Worm (Caenorhabditis elegans) whole organism, early embryonic: ENCODE results near the gene T10H4.13.

Experiments used
- ama-1 ChIP-seq: fragments of 150-350 bp; optimal IDR thresholded peaks from 2 replicates; lab custom pipeline; 2014
- ets-7 ChIP-seq: sonication (generic microtip); optimal IDR thresholded peaks from 2 replicates; lab custom pipeline; 2016; ENCODE audit warnings: missing genotype, missing genetic modification characterization, missing compliant biosample characterization
- flt-1 ChIP-seq: fragments of 200-800 bp; sonication (Bioruptor generic); IDR thresholded peaks from 2 replicates; pipeline ENCODE4 v1.3.6; 2022; ENCODE audit warnings: missing genetic modification characterization, missing compliant biosample characterization
- hmbx-1 ChIP-seq: sonication (generic microtip); optimal IDR thresholded peaks from 2 replicates; lab custom pipeline; 2016; ENCODE audit warnings: mild to moderate bottlenecking, missing genetic modification characterization, missing compliant biosample characterization
- hnd-1 ChIP-seq: sonication (generic microtip); optimal IDR thresholded peaks from 2 replicates; lab custom pipeline; 2016; ENCODE audit warnings: missing genetic modification characterization, missing compliant biosample characterization
- pes-1 ChIP-seq: fragments of 200-800 bp; sonication (Bioruptor generic); IDR thresholded peaks from 2 replicates; pipeline ENCODE4 v1.3.6; 2022; ENCODE audit warnings: missing genetic modification reagents, missing genetic modification characterization, missing compliant biosample characterization
- scrt-1 ChIP-seq: fragments of 200-800 bp; sonication (Bioruptor generic); IDR thresholded peaks from 2 replicates; pipeline ENCODE4 v1.3.6; 2022; ENCODE audit warnings: missing genetic modification characterization, missing compliant biosample characterization
- sea-1 ChIP-seq: fragments of 200-800 bp; sonication (Bioruptor generic); conservative IDR thresholded peaks from 2 replicates; pipeline ENCODE4 v1.3.6; 2022; ENCODE audit warnings: missing genetic modification characterization, missing compliant biosample characterization

DNA sequence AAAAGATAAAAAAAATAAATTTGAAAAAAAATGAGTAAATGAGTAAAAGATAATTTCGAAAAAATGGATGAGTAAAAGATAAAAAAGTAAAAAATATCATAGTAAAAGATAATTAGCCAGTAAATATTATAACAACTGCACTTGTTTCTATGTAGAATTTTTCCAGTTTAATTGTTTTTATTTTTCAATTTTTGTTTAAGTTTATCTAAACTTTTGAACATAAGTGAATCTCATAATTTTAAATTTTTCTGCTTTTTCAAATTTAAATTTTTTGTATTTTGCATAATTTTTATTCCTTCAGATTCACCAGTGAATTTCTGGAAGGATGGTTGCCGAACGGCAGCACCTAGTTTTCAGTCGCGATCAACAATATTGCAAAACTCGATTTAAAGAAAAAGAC lies 26.0 kb downstream of the T10H4.13 start, which contains the start of gene chil-12:
- TF ChIP-seq ets-7 (tag; lab: Kevin White, UChicago) (no peak), ama-1 (lab: Kevin White, UChicago) (no peak), sea-1 (GFP tag; lab: Robert Waterston, UW) (no peak), flt-1 (GFP tag; lab: Robert Waterston, UW) (no peak), hmbx-1 (no peak), hnd-1 (tag; lab: Kevin White, UChicago) (no peak), pes-1 (GFP tag; lab: Robert Waterston, UW) (no peak), scrt-1 (GFP tag; lab: Robert Waterston, UW) (no peak)
